Fruit fly (Drosophila melanogaster) whole organism: ENCODE results near the gene Chro.

Experiments
- CG8478 ChIP-seq: fragments of >200 bp; optimal IDR thresholded peaks from 2 replicates; lab custom pipeline; 2018; ENCODE audit warnings: inconsistent platforms
- Dll ChIP-seq: fragments of >200 bp; optimal IDR thresholded peaks from 2 replicates; lab custom pipeline; 2017
- EcR ChIP-seq, 2 experiments: fragments of >200 bp; optimal IDR thresholded peaks; 2 replicates each; lab custom pipeline; 2017; ENCODE audit warnings: missing biosample characterization in 2 of 2, missing genetic modification characterization in 2 of 2, missing genetic modification reagents in 2 of 2
- pan ChIP-seq: fragments of >200 bp; optimal IDR thresholded peaks from 2 replicates; lab custom pipeline; 2017
- psq ChIP-seq: fragments of >200 bp; optimal IDR thresholded peaks from 2 replicates; lab custom pipeline; 2017
- usp ChIP-seq: fragments of >200 bp; optimal IDR thresholded peaks from 2 replicates; lab custom pipeline; 2017; ENCODE audit warnings: missing biosample characterization, missing genetic modification characterization, mixed read lengths

The Chro gene

DNA sequence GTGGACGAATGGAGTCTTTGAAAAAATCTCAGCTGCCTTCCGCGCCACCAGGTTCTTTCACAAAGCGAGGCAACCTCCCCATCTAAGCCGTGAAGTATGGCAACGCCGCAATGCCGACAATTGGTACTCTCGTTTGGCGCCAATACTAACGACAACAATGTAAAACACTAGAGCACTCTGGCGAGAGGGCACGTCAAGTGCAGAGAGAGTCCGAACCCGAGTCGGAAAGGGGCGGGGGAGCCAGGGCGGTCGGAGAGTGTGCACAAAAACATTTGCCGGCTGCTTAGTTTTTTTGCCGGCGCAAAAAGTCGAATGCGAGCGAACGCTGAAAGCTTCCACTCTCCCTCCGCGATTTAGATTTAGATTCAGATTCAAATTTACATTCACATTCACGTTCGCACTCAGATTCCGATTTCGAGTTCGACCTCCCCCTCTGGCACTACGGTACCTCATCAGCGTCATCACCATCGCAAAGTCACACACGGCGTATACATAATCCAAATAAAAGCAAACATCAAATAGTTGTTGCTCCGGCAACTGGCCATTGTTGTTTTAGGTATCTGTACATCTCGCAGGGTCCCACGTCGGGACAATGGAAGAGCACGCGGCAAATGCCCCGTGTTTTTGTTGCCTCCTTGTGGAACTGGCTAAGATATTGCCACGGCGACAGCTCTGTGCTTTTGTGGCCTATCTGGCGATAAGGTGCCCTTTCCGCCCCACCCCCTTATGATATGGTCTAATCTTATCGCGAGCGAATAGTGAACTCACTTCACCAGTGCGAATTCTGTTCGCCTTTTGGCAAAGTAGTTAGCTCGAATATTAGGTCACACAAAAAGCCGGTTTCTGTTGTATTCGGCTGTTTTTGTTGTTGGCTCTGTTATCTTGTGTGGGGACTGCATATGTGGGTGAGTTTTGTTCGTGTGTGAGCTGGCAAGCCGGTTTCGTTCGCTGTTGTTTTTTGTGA lies 40.9 kb downstream of the Chro start:
- TF ChIP-seq psq (no peak), EcR (GFP tag; optimal IDR thresholded peaks at IDR 0.05; lab: Kevin White, UChicago) (peak in 1 of 2 experiments; percentile 34)

DNA sequence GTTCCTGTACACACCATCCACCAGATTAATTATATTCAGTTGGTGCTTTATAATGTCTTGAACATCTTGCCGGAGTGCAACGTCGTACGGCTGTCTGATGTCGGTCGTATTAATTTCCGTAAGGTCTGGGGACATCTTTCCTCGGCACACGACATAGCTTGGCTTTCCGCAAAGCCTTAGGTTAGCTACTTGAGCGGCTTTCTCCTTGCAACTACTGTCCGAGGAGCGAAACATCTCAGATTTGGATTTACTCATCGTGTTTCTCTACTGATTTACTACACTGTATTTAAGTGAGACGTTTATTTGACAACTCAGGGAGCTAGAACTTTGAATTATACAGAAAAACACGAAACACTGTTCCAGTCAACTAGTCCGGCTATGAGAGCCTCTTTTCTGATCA lies 42.0 kb downstream of the Chro start, which contains the start of the genes CG11226 and CG45428:
CG11226 (plus strand) TSS at position 301 of the 400 bp plus-strand sequence.
CG45428 (minus strand) TSS at position 303 of the 400 bp plus-strand sequence.
- TF ChIP-seq EcR (GFP tag; optimal IDR thresholded peaks at IDR 0.05; lab: Kevin White, UChicago) (no peak), Dll (lab: Kevin White, UChicago) (no peak), usp (GFP tag; lab: Kevin White, UChicago) (no peak), CG8478 (lab: Kevin White, UChicago) (no peak), pan (lab: Kevin White, UChicago) (no peak), psq (no peak)

- TF ChIP-seq psq: no peak
- TF ChIP-seq CG8478 (lab: Kevin White, UChicago): no peak
- TF ChIP-seq usp (GFP tag; lab: Kevin White, UChicago): no peak
- peak; percentile 99 for TF ChIP-seq Dll (lab: Kevin White, UChicago)
- TF ChIP-seq EcR (GFP tag; optimal IDR thresholded peaks at IDR 0.05; lab: Kevin White, UChicago): peak in 1 of 2 experiments; percentile 43
Observed at dm6 chr3L:22835144-22835964, 43.4 kb downstream of the Chro start, which contains the start of gene jim. Gene jim, minus strand, starts transcription at chr3L:22835194.

DNA sequence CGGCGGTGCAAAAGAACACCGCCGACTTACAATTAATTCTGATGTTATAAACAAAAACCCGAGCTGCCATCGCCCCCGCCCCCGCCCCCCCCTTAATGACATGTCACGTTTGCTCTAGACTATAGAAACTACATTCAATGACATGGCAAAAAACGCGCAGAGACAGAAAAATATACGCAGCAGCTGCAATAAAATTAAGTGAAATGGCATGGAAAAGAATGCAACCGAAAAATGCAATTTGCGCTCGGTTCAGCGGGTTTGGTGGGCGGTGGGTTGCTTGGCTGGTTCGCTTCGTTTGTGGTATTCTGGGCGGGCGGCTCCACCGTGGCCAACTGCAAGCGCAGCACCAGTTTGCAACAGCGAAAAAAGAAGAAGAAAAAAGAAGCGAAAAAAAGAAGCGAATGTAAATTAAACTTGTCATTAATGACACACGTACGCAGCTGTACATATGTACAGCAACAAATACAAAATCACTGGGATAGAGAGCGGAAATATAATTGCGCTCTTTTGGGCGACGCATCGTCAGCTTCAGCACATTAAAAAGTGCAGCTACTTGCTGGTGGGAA lies 48.6 kb downstream of the Chro start:
- TF ChIP-seq EcR (GFP tag; optimal IDR thresholded peaks at IDR 0.05; lab: Kevin White, UChicago): no peak
- no peak for TF ChIP-seq usp (GFP tag; lab: Kevin White, UChicago)
- no peak for TF ChIP-seq CG8478 (lab: Kevin White, UChicago)
- no peak for TF ChIP-seq Dll (lab: Kevin White, UChicago)
- no peak for TF ChIP-seq pan (lab: Kevin White, UChicago)
- TF ChIP-seq psq: no peak

dm6 chr3L:22826236-22826635 lies 52.5 kb downstream of the Chro start:
- TF ChIP-seq EcR (GFP tag; optimal IDR thresholded peaks at IDR 0.05; lab: Kevin White, UChicago): no peak
- no peak for TF ChIP-seq CG8478 (lab: Kevin White, UChicago)
- TF ChIP-seq pan (lab: Kevin White, UChicago): no peak
- TF ChIP-seq usp (GFP tag; lab: Kevin White, UChicago): no peak
- TF ChIP-seq psq: no peak
- no peak for TF ChIP-seq Dll (lab: Kevin White, UChicago)

dm6 chr3L:22824668-22825192 lies 54.1 kb downstream of the Chro start:
- TF ChIP-seq EcR (GFP tag; optimal IDR thresholded peaks at IDR 0.05; lab: Kevin White, UChicago) (no peak), Dll (lab: Kevin White, UChicago) (peak; percentile 98), psq (no peak), usp (GFP tag; lab: Kevin White, UChicago) (no peak), pan (lab: Kevin White, UChicago) (no peak)
